Fruit fly (Drosophila melanogaster): Measurements from ENCODE around the gene CG42724.

dm6 chr3R:6397611-6398092 lies 29.6 kb upstream of the CG42724 start:
- no peak for TF ChIP-seq Hr3 (GFP tag; optimal IDR thresholded peaks at IDR 0.05)
- peak; percentile 36; the same call in 1 of the 3 replicates for TF ChIP-seq CG17361 (GFP tag; IDR thresholded peaks at IDR 0.05)
- TF ChIP-seq CG14860 (GFP tag; IDR thresholded peaks at IDR 0.05; ENCODE audit: partially characterized antibody), result peak; percentile 54
- peak; percentile 52 for TF ChIP-seq crol (GFP tag; IDR thresholded peaks at IDR 0.05)
- TF ChIP-seq CG2116 (GFP tag; optimal IDR thresholded peaks at IDR 0.05), result no peak
- no peak for TF ChIP-seq gcm2 (GFP tag; optimal IDR thresholded peaks at IDR 0.05)
- no peak for TF ChIP-seq CG9727 (GFP tag; optimal IDR thresholded peaks at IDR 0.05)
- no peak for TF ChIP-seq Dbx (GFP tag; IDR thresholded peaks at IDR 0.05)
- TF ChIP-seq CG10959 (GFP tag; IDR thresholded peaks at IDR 0.05), result no peak
- no peak for TF ChIP-seq CG7357 (GFP tag; IDR thresholded peaks at IDR 0.05)
